Fruit fly (Drosophila melanogaster) whole organism, embryonic: ENCODE measurements around the gene mus101.

ENCODE experiments used
- Abd-B ChIP-seq: fragments of 200-800 bp; sonication (Bioruptor generic); optimal IDR thresholded peaks from 2 replicates; lab custom pipeline; 2018; ENCODE audit warnings: missing biosample characterization, mild to moderate bottlenecking, missing genetic modification characterization, moderate library complexity
- Ada2b ChIP-seq: fragments of 200-800 bp; sonication (Bioruptor generic); IDR thresholded peaks from 2 replicates; pipeline ENCODE4 v1.3.6; 2022; ENCODE audit warnings: missing biosample characterization, missing genetic modification characterization
- Bgb ChIP-seq: fragments of 200-800 bp; sonication (Bioruptor generic); IDR thresholded peaks from 2 replicates; pipeline ENCODE4 v1.3.6; 2022; ENCODE audit warnings: missing biosample characterization, missing genetic modification characterization; ENCODE audit not compliant: partially characterized antibody
- CG10147 ChIP-seq: fragments of 200-800 bp; sonication (Bioruptor generic); optimal IDR thresholded peaks from 2 replicates; lab custom pipeline; 2019; ENCODE audit warnings: missing biosample characterization, mild to moderate bottlenecking, missing genetic modification characterization, moderate library complexity
- CG11696 ChIP-seq: fragments of 200-800 bp; sonication (Bioruptor generic); IDR thresholded peaks from 2 replicates; pipeline ENCODE4 v1.3.6; 2022; ENCODE audit warnings: missing biosample characterization, missing genetic modification characterization
- CG12236 ChIP-seq: fragments of 200-800 bp; sonication (Bioruptor generic); optimal IDR thresholded peaks from 2 replicates; lab custom pipeline; 2016; ENCODE audit warnings: missing biosample characterization, missing genetic modification characterization
- CG12659 ChIP-seq: fragments of 200-800 bp; sonication (Bioruptor generic); optimal IDR thresholded peaks from 3 replicates; lab custom pipeline; 2017; ENCODE audit warnings: mild to moderate bottlenecking, missing biosample characterization, missing genetic modification reagents, missing genetic modification characterization
- CG13894 ChIP-seq: fragments of 200-800 bp; sonication (Bioruptor generic); optimal IDR thresholded peaks from 3 replicates; lab custom pipeline; 2018; ENCODE audit warnings: missing biosample characterization, mild to moderate bottlenecking, missing genetic modification characterization, moderate library complexity
- CG15479 ChIP-seq: fragments of 200-800 bp; sonication (Bioruptor generic); optimal IDR thresholded peaks from 3 replicates; lab custom pipeline; 2019; ENCODE audit warnings: missing biosample characterization, mild to moderate bottlenecking, missing genetic modification characterization, moderate library complexity
- CG15514 ChIP-seq: fragments of 200-800 bp; sonication (Bioruptor generic); optimal IDR thresholded peaks from 3 replicates; lab custom pipeline; 2017; ENCODE audit warnings: missing biosample characterization, missing genetic modification characterization, mild to moderate bottlenecking, moderate library complexity, missing genetic modification reagents
- CG1647 ChIP-seq: fragments of 200-800 bp; sonication (Bioruptor generic); optimal IDR thresholded peaks from 3 replicates; lab custom pipeline; 2016; ENCODE audit warnings: missing biosample characterization, missing genetic modification characterization
- CG17328 ChIP-seq: fragments of 200-800 bp; sonication (Bioruptor generic); IDR thresholded peaks from 2 replicates; pipeline ENCODE4 v1.3.6; 2022; ENCODE audit warnings: missing biosample characterization, missing genetic modification characterization
- CG2120 ChIP-seq: fragments of 200-800 bp; sonication (Bioruptor generic); optimal IDR thresholded peaks from 3 replicates; lab custom pipeline; 2016; ENCODE audit warnings: missing biosample characterization, missing genetic modification characterization
- CG2202 ChIP-seq: fragments of 200-800 bp; sonication (Bioruptor generic); optimal IDR thresholded peaks from 2 replicates; lab custom pipeline; 2018; ENCODE audit warnings: missing biosample characterization, mild to moderate bottlenecking, missing genetic modification characterization
- CG2889 ChIP-seq: fragments of 200-800 bp; sonication (Bioruptor generic); IDR thresholded peaks from 3 replicates; pipeline ENCODE4 v1.3.6; 2022; ENCODE audit warnings: missing biosample characterization, missing genetic modification characterization
- CG3838 ChIP-seq: fragments of 200-800 bp; sonication (Bioruptor generic); optimal IDR thresholded peaks from 3 replicates; lab custom pipeline; 2016; ENCODE audit warnings: missing biosample characterization, missing genetic modification characterization
- CG4282 ChIP-seq: fragments of 200-800 bp; sonication (Bioruptor generic); optimal IDR thresholded peaks from 2 replicates; lab custom pipeline; 2016; ENCODE audit warnings: missing biosample characterization, missing genetic modification characterization
- CG6765 ChIP-seq: fragments of 200-800 bp; sonication (Bioruptor generic); optimal IDR thresholded peaks from 3 replicates; lab custom pipeline; 2017; ENCODE audit warnings: missing biosample characterization, mild to moderate bottlenecking, missing genetic modification characterization
- CG9817 ChIP-seq: fragments of 200-800 bp; sonication (Bioruptor generic); optimal IDR thresholded peaks from 2 replicates; lab custom pipeline; 2018; ENCODE audit warnings: missing biosample characterization, mild to moderate bottlenecking, missing genetic modification characterization, moderate library complexity
- CHES-1-like ChIP-seq: fragments of 200-800 bp; sonication (Bioruptor generic); optimal IDR thresholded peaks from 2 replicates; lab custom pipeline; 2016; ENCODE audit warnings: missing biosample characterization, missing genetic modification characterization
- Doc3 ChIP-seq: fragments of 200-800 bp; sonication (Bioruptor generic); IDR thresholded peaks from 3 replicates; pipeline ENCODE4 v1.3.6; 2022; ENCODE audit warnings: missing biosample characterization, missing genetic modification characterization; ENCODE audit not compliant: partially characterized antibody
- Dref ChIP-seq: fragments of 200-800 bp; sonication (Bioruptor generic); IDR thresholded peaks from 2 replicates; pipeline ENCODE4 v1.3.6; 2022; ENCODE audit warnings: missing biosample characterization, missing genetic modification characterization
- Fer3 ChIP-seq: fragments of 200-800 bp; sonication (Bioruptor generic); optimal IDR thresholded peaks from 2 replicates; lab custom pipeline; 2018; ENCODE audit warnings: missing biosample characterization, mild to moderate bottlenecking, missing genetic modification characterization, moderate library complexity
- HmgZ ChIP-seq: fragments of 200-800 bp; sonication (Bioruptor generic); optimal IDR thresholded peaks from 2 replicates; lab custom pipeline; 2018; ENCODE audit warnings: missing biosample characterization, mild to moderate bottlenecking, missing genetic modification characterization
- Hsf ChIP-seq: fragments of 200-800 bp; sonication (Bioruptor generic); optimal IDR thresholded peaks from 3 replicates; lab custom pipeline; 2016; ENCODE audit warnings: missing biosample characterization, missing genetic modification characterization
- Meics ChIP-seq: fragments of 200-800 bp; sonication (Bioruptor generic); optimal IDR thresholded peaks from 2 replicates; lab custom pipeline; 2017; ENCODE audit warnings: missing biosample characterization, mild to moderate bottlenecking, missing genetic modification characterization
- Mrtf ChIP-seq: fragments of 200-800 bp; sonication (Bioruptor generic); IDR thresholded peaks from 3 replicates; pipeline ENCODE4 v1.3.6; 2022; ENCODE audit warnings: missing biosample characterization, missing genetic modification characterization
- Sox100B ChIP-seq: fragments of 200-800 bp; sonication (Bioruptor generic); optimal IDR thresholded peaks from 3 replicates; lab custom pipeline; 2018; ENCODE audit warnings: missing biosample characterization, mild to moderate bottlenecking, missing genetic modification characterization
- Tbp ChIP-seq: fragments of >200 bp; optimal IDR thresholded peaks from 2 replicates; lab custom pipeline; 2018; ENCODE audit warnings: missing biosample characterization, missing genetic modification characterization
- bbx ChIP-seq: fragments of 200-800 bp; sonication (Bioruptor generic); IDR thresholded peaks from 2 replicates; pipeline ENCODE4 v1.3.6; 2022; ENCODE audit warnings: missing biosample characterization, missing genetic modification characterization; ENCODE audit not compliant: partially characterized antibody
- bsh ChIP-seq, 2 experiments: fragments of 200-800 bp; sonication (Bioruptor generic); optimal IDR thresholded peaks; 2 replicates each; lab custom pipeline; 2017 to 2018; ENCODE audit warnings: mild to moderate bottlenecking in 2 of 2, missing biosample characterization in 2 of 2, missing genetic modification characterization in 2 of 2, moderate library complexity in 1 of 2
- corto ChIP-seq: fragments of 200-800 bp; sonication (Bioruptor generic); optimal IDR thresholded peaks from 2 replicates; lab custom pipeline; 2016; ENCODE audit warnings: missing biosample characterization, mild to moderate bottlenecking, missing genetic modification characterization, moderate library complexity
- eyg ChIP-seq: fragments of 200-800 bp; sonication (Bioruptor generic); optimal IDR thresholded peaks from 3 replicates; lab custom pipeline; 2016; ENCODE audit warnings: missing biosample characterization, missing genetic modification characterization
- fru ChIP-seq: fragments of >200 bp; optimal IDR thresholded peaks from 2 replicates; lab custom pipeline; 2017
- gcm ChIP-seq: fragments of 200-800 bp; sonication (Bioruptor generic); optimal IDR thresholded peaks from 2 replicates; lab custom pipeline; 2019; ENCODE audit warnings: missing biosample characterization, mild to moderate bottlenecking, missing genetic modification characterization, moderate library complexity
- hth ChIP-seq: fragments of >200 bp; optimal IDR thresholded peaks from 2 replicates; lab custom pipeline; 2017; ENCODE audit warnings: inconsistent platforms
- ken ChIP-seq: fragments of 200-800 bp; sonication (Bioruptor generic); IDR thresholded peaks from 3 replicates; pipeline ENCODE4 v1.3.6; 2022; ENCODE audit warnings: missing biosample characterization, missing genetic modification characterization
- lbe ChIP-seq: fragments of 200-800 bp; sonication (Bioruptor generic); optimal IDR thresholded peaks from 2 replicates; lab custom pipeline; 2016; ENCODE audit warnings: missing biosample characterization, mild to moderate bottlenecking, missing genetic modification characterization
- mam ChIP-seq: fragments of 200-800 bp; sonication (Bioruptor generic); optimal IDR thresholded peaks from 3 replicates; lab custom pipeline; 2016; ENCODE audit warnings: missing biosample characterization, missing genetic modification characterization
- nerfin-1 ChIP-seq: fragments of 200-800 bp; sonication (Bioruptor generic); optimal IDR thresholded peaks from 3 replicates; lab custom pipeline; 2019; ENCODE audit warnings: missing biosample characterization, mild to moderate bottlenecking, missing genetic modification characterization, moderate library complexity
- nom ChIP-seq: fragments of 200-800 bp; sonication (Bioruptor generic); optimal IDR thresholded peaks from 2 replicates; lab custom pipeline; 2017; ENCODE audit warnings: missing biosample characterization, missing genetic modification characterization, mild to moderate bottlenecking, moderate library complexity, missing genetic modification reagents
- p53 ChIP-seq: fragments of 200-800 bp; sonication (Bioruptor generic); optimal IDR thresholded peaks from 2 replicates; lab custom pipeline; 2016; ENCODE audit warnings: missing biosample characterization, missing genetic modification characterization
- pnt ChIP-seq: fragments of 200-800 bp; sonication (Bioruptor generic); optimal IDR thresholded peaks from 3 replicates; lab custom pipeline; 2016; ENCODE audit warnings: missing biosample characterization, missing genetic modification characterization
- pros ChIP-seq: fragments of 200-800 bp; sonication (Bioruptor generic); optimal IDR thresholded peaks from 3 replicates; lab custom pipeline; 2019; ENCODE audit warnings: missing biosample characterization, mild to moderate bottlenecking, missing genetic modification characterization, moderate library complexity
- psq ChIP-seq: fragments of 200-800 bp; sonication (Bioruptor generic); optimal IDR thresholded peaks from 2 replicates; lab custom pipeline; 2017; ENCODE audit warnings: missing biosample characterization, missing genetic modification characterization
- rib ChIP-seq: fragments of 200-800 bp; sonication (Bioruptor generic); IDR thresholded peaks from 2 replicates; pipeline ENCODE4 v1.3.6; 2022; ENCODE audit warnings: missing biosample characterization, missing genetic modification characterization
- salm ChIP-seq: fragments of 200-800 bp; sonication (Bioruptor generic); optimal IDR thresholded peaks from 2 replicates; lab custom pipeline; 2018; ENCODE audit warnings: missing biosample characterization, mild to moderate bottlenecking, missing genetic modification characterization
- sisA ChIP-seq: fragments of 200-800 bp; sonication (Bioruptor generic); IDR thresholded peaks from 2 replicates; pipeline ENCODE4 v1.3.6; 2022; ENCODE audit warnings: missing biosample characterization, missing genetic modification characterization
- sqz ChIP-seq: fragments of 200-800 bp; sonication (Bioruptor generic); optimal IDR thresholded peaks from 3 replicates; lab custom pipeline; 2018; ENCODE audit warnings: missing biosample characterization, mild to moderate bottlenecking, missing genetic modification characterization
- toy ChIP-seq: fragments of 200-800 bp; sonication (Bioruptor generic); IDR thresholded peaks from 2 replicates; pipeline ENCODE4 v1.3.6; 2022; ENCODE audit warnings: missing biosample characterization, missing genetic modification characterization
- twi ChIP-seq: fragments of 200-800 bp; optimal IDR thresholded peaks from 2 replicates; lab custom pipeline; 2019; ENCODE audit warnings: missing biosample characterization, mild to moderate bottlenecking, missing genetic modification characterization, moderate library complexity
- wdn ChIP-seq: fragments of 200-800 bp; sonication (Bioruptor generic); IDR thresholded peaks from 2 replicates; pipeline ENCODE4 v1.3.6; 2022; ENCODE audit warnings: missing biosample characterization, missing genetic modification characterization

Gene mus101

dm6 chrX:13754476-13754875, 32.4 kb downstream of the mus101 start (continued):
- TF ChIP-seq mam (no peak), CG12659 (GFP tag; lab: Kevin White, UChicago) (no peak), CG17328 (GFP tag; lab: Robert Waterston, UW) (no peak), HmgZ (no peak), Mrtf (GFP tag; lab: Robert Waterston, UW) (no peak), bsh (GFP tag; optimal IDR thresholded peaks at IDR 0.05; lab: Kevin White, UChicago) (peak in 1 of 2 experiments; percentile 92), nerfin-1 (tag; lab: Kevin White, UChicago) (no peak), corto (GFP tag; lab: Kevin White, UChicago) (peak; percentile 19), CG13894 (no peak), CG4282 (no peak), ken (no peak), CG15479 (GFP tag; lab: Kevin White, UChicago) (no peak), sisA (GFP tag; lab: Robert Waterston, UW) (no peak), toy (no peak), bbx (no peak), Dref (GFP tag; lab: Robert Waterston, UW) (no peak), CG9817 (tag; lab: Kevin White, UChicago) (no peak), Abd-B (no peak), p53 (GFP tag; lab: Kevin White, UChicago) (no peak), wdn (GFP tag; lab: Robert Waterston, UW) (no peak), CG6765 (GFP tag; lab: Kevin White, UChicago) (peak; percentile 40), CG12236 (GFP tag; lab: Kevin White, UChicago) (no peak), Sox100B (no peak), CG11696 (GFP tag; lab: Robert Waterston, UW) (peak; percentile 77), pros (GFP tag; lab: Kevin White, UChicago) (no peak), eyg (GFP tag; lab: Kevin White, UChicago) (no peak), hth (no peak), CG2202 (no peak), sqz (GFP tag; lab: Kevin White, UChicago) (peak; percentile 63), Bgb (GFP tag; lab: Robert Waterston, UW) (no peak), Ada2b (GFP tag; lab: Robert Waterston, UW) (no peak), pnt (GFP tag; lab: Kevin White, UChicago) (no peak), CG2889 (GFP tag; lab: Robert Waterston, UW) (no peak), Meics (GFP tag; lab: Kevin White, UChicago) (peak; percentile 12), lbe (GFP tag; lab: Kevin White, UChicago) (no peak), fru (no peak), Tbp (GFP tag; lab: Kevin White, UChicago) (no peak), CHES-1-like (GFP tag; lab: Kevin White, UChicago) (no peak), CG10147 (GFP tag; lab: Kevin White, UChicago) (no peak), Doc3 (no peak), CG3838 (GFP tag; lab: Kevin White, UChicago) (no peak), Hsf (GFP tag; lab: Kevin White, UChicago) (peak; percentile 9), CG1647 (GFP tag; lab: Kevin White, UChicago) (no peak), Fer3 (tag; lab: Kevin White, UChicago) (no peak), CG2120 (peak; percentile 5), twi (no peak), psq (peak; percentile 50), gcm (GFP tag; lab: Kevin White, UChicago) (no peak), nom (GFP tag; lab: Kevin White, UChicago) (peak; percentile 68), salm (tag; lab: Kevin White, UChicago) (no peak), rib (GFP tag; lab: Robert Waterston, UW) (0 out of 2 replicates have a peak, but pooled peaks have one; percentile 28), CG15514 (GFP tag; lab: Kevin White, UChicago) (peak; percentile 20)
